Fruit fly (Drosophila melanogaster) whole organism, embryonic: ENCODE results near the gene Nep4.

Source experiments
- Antp ChIP-seq: fragments of 200-800 bp; sonication (Bioruptor generic); optimal IDR thresholded peaks from 3 replicates; lab custom pipeline; 2016; ENCODE audit warnings: missing biosample characterization, missing genetic modification characterization
- Atf3 ChIP-seq: fragments of 200-800 bp; sonication (Bioruptor generic); optimal IDR thresholded peaks from 3 replicates; lab custom pipeline; 2016; ENCODE audit warnings: missing biosample characterization, missing genetic modification characterization
- BtbVII ChIP-seq: fragments of 200-800 bp; sonication (Bioruptor generic); optimal IDR thresholded peaks from 3 replicates; lab custom pipeline; 2017; ENCODE audit warnings: missing biosample characterization, mild to moderate bottlenecking, missing genetic modification characterization
- CG1024 ChIP-seq: fragments of 200-800 bp; sonication (Bioruptor generic); IDR thresholded peaks from 2 replicates; pipeline ENCODE4 v1.3.6; 2022; ENCODE audit warnings: missing biosample characterization, missing genetic modification characterization
- CG10321 ChIP-seq: fragments of 200-800 bp; sonication (Bioruptor generic); IDR thresholded peaks from 2 replicates; pipeline ENCODE4 v1.3.6; 2022; ENCODE audit warnings: missing biosample characterization, missing genetic modification characterization
- CG11093 ChIP-seq: fragments of 200-800 bp; sonication (Bioruptor generic); IDR thresholded peaks from 3 replicates; pipeline ENCODE4 v1.3.6; 2022; ENCODE audit warnings: missing biosample characterization, missing genetic modification characterization
- CG13296 ChIP-seq: fragments of 200-800 bp; sonication (Bioruptor generic); optimal IDR thresholded peaks from 3 replicates; lab custom pipeline; 2018; ENCODE audit warnings: missing biosample characterization, mild to moderate bottlenecking, missing genetic modification characterization
- CG13624 ChIP-seq: fragments of 200-800 bp; sonication (Bioruptor generic); optimal IDR thresholded peaks from 2 replicates; lab custom pipeline; 2016; ENCODE audit warnings: missing biosample characterization, missing genetic modification characterization
- CG13775 ChIP-seq: fragments of 200-800 bp; sonication (Bioruptor generic); optimal IDR thresholded peaks from 3 replicates; lab custom pipeline; 2017; ENCODE audit warnings: missing biosample characterization, mild to moderate bottlenecking, missing genetic modification characterization
- CG16779 ChIP-seq: fragments of 200-800 bp; sonication (Bioruptor generic); IDR thresholded peaks from 2 replicates; pipeline ENCODE4 v1.3.6; 2022; ENCODE audit warnings: missing biosample characterization, missing genetic modification characterization
- CG18619 ChIP-seq: fragments of 200-800 bp; sonication (Bioruptor generic); optimal IDR thresholded peaks from 3 replicates; lab custom pipeline; 2017; ENCODE audit warnings: missing biosample characterization, mild to moderate bottlenecking, missing genetic modification characterization
- CG2889 ChIP-seq: fragments of 200-800 bp; sonication (Bioruptor generic); IDR thresholded peaks from 3 replicates; pipeline ENCODE4 v1.3.6; 2022; ENCODE audit warnings: missing biosample characterization, missing genetic modification characterization
- CG4854 ChIP-seq: fragments of 200-800 bp; sonication (Bioruptor generic); optimal IDR thresholded peaks from 2 replicates; lab custom pipeline; 2016; ENCODE audit warnings: missing biosample characterization, missing genetic modification characterization, inconsistent platforms
- CG6654 ChIP-seq: fragments of 200-800 bp; sonication (Bioruptor generic); optimal IDR thresholded peaks from 2 replicates; lab custom pipeline; 2017; ENCODE audit warnings: missing biosample characterization, mild to moderate bottlenecking, missing genetic modification characterization
- CHES-1-like ChIP-seq: fragments of 200-800 bp; sonication (Bioruptor generic); optimal IDR thresholded peaks from 2 replicates; lab custom pipeline; 2016; ENCODE audit warnings: missing biosample characterization, missing genetic modification characterization
- Camta ChIP-seq: fragments of 200-800 bp; sonication (Bioruptor generic); optimal IDR thresholded peaks from 2 replicates; lab custom pipeline; 2016; ENCODE audit warnings: missing biosample characterization, missing genetic modification characterization
- CkIIα-i1 ChIP-seq: fragments of 200-800 bp; sonication (Bioruptor generic); IDR thresholded peaks from 2 replicates; pipeline ENCODE4 v1.3.6; 2022; ENCODE audit warnings: missing biosample characterization, missing genetic modification characterization
- CoRest ChIP-seq: fragments of 200-800 bp; sonication (Bioruptor generic); optimal IDR thresholded peaks from 3 replicates; lab custom pipeline; 2018; ENCODE audit warnings: missing biosample characterization, mild to moderate bottlenecking, missing genetic modification characterization, moderate library complexity
- Elba2 ChIP-seq: fragments of 200-800 bp; sonication (Bioruptor generic); optimal IDR thresholded peaks from 3 replicates; lab custom pipeline; 2016; ENCODE audit warnings: missing biosample characterization, missing genetic modification characterization
- Ets65A ChIP-seq: fragments of 200-800 bp; sonication (Bioruptor generic); peaks from one replicate; lab custom pipeline; 2016; ENCODE audit warnings: missing biosample characterization, missing genetic modification characterization
- GATAe ChIP-seq: fragments of 200-800 bp; sonication (Bioruptor generic); conservative IDR thresholded peaks from 2 replicates; pipeline ENCODE4 v1.3.6; 2022; ENCODE audit warnings: missing biosample characterization, missing genetic modification characterization
- HLHmδ ChIP-seq: fragments of 200-800 bp; sonication (Bioruptor generic); optimal IDR thresholded peaks from 2 replicates; lab custom pipeline; 2018; ENCODE audit warnings: missing biosample characterization, mild to moderate bottlenecking, missing genetic modification characterization, moderate library complexity
- HmgD ChIP-seq: fragments of 200-800 bp; sonication (Bioruptor generic); optimal IDR thresholded peaks from 3 replicates; lab custom pipeline; 2016; ENCODE audit warnings: missing biosample characterization, missing genetic modification characterization
- Hr3 ChIP-seq: fragments of 200-800 bp; sonication (Bioruptor generic); optimal IDR thresholded peaks from 3 replicates; lab custom pipeline; 2016; ENCODE audit warnings: missing biosample characterization, missing genetic modification characterization
- Hr39 ChIP-seq: fragments of >200 bp; optimal IDR thresholded peaks from 2 replicates; lab custom pipeline; 2017
- Hr51 ChIP-seq, 2 experiments: fragments of 200-800 bp; sonication (Bioruptor generic); optimal IDR thresholded peaks; 2 replicates in 1 of 2; 3 replicates in 1 of 2; lab custom pipeline; 2016 to 2018; ENCODE audit warnings: missing biosample characterization in 2 of 2, missing genetic modification characterization in 2 of 2, mild to moderate bottlenecking in 1 of 2, moderate library complexity in 1 of 2
- Jarid2 ChIP-seq: fragments of 200-800 bp; sonication (Bioruptor generic); optimal IDR thresholded peaks from 3 replicates; lab custom pipeline; 2017; ENCODE audit warnings: mild to moderate bottlenecking, missing biosample characterization, missing genetic modification reagents, missing genetic modification characterization
- Med ChIP-seq: fragments of 200-800 bp; sonication (Bioruptor generic); peaks from one replicate; lab custom pipeline; 2016; ENCODE audit warnings: missing biosample characterization, missing genetic modification characterization, mild to moderate bottlenecking, inconsistent platforms, moderate library complexity
- Pdp1 ChIP-seq, 2 experiments: fragments of 200-800 bp; sonication (Bioruptor generic); optimal IDR thresholded peaks; 3 replicates each; lab custom pipeline; 2016; ENCODE audit warnings: missing biosample characterization in 2 of 2, missing genetic modification characterization in 2 of 2, mild to moderate bottlenecking in 1 of 2, moderate library complexity in 1 of 2
- amos ChIP-seq: fragments of 200-800 bp; sonication (Bioruptor generic); IDR thresholded peaks from 2 replicates; pipeline ENCODE4 v1.3.6; 2022; ENCODE audit warnings: missing biosample characterization, missing genetic modification characterization; ENCODE audit not compliant: partially characterized antibody
- ap ChIP-seq: fragments of 200-800 bp; sonication (Bioruptor generic); IDR thresholded peaks from 2 replicates; pipeline ENCODE4 v1.3.6; 2022; ENCODE audit warnings: missing biosample characterization, missing genetic modification characterization
- ato ChIP-seq: fragments of 200-800 bp; sonication (Bioruptor generic); IDR thresholded peaks from 2 replicates; pipeline ENCODE4 v1.3.6; 2022; ENCODE audit warnings: missing biosample characterization, missing genetic modification characterization; ENCODE audit not compliant: partially characterized antibody
- az2 ChIP-seq: fragments of 200-800 bp; sonication (Bioruptor generic); optimal IDR thresholded peaks from 3 replicates; lab custom pipeline; 2016; ENCODE audit warnings: missing biosample characterization, missing genetic modification characterization
- ci ChIP-seq: fragments of 200-800 bp; sonication (Bioruptor generic); IDR thresholded peaks from 3 replicates; pipeline ENCODE4 v1.3.6; 2022; ENCODE audit warnings: missing biosample characterization, missing genetic modification characterization
- exex ChIP-seq: fragments of 200-800 bp; sonication (Bioruptor generic); optimal IDR thresholded peaks from 4 replicates; lab custom pipeline; 2018; ENCODE audit warnings: missing biosample characterization, mild to moderate bottlenecking, missing genetic modification characterization, moderate library complexity
- eyg ChIP-seq: fragments of 200-800 bp; sonication (Bioruptor generic); optimal IDR thresholded peaks from 3 replicates; lab custom pipeline; 2016; ENCODE audit warnings: missing biosample characterization, missing genetic modification characterization
- fd3F ChIP-seq: fragments of 200-800 bp; sonication (Bioruptor generic); optimal IDR thresholded peaks from 2 replicates; lab custom pipeline; 2018; ENCODE audit warnings: missing biosample characterization, mild to moderate bottlenecking, missing genetic modification characterization, moderate library complexity
- grn ChIP-seq: fragments of 200-800 bp; sonication (Bioruptor generic); optimal IDR thresholded peaks from 3 replicates; lab custom pipeline; 2017; ENCODE audit warnings: missing biosample characterization, missing genetic modification characterization
- nerfin-1 ChIP-seq: fragments of 200-800 bp; sonication (Bioruptor generic); optimal IDR thresholded peaks from 3 replicates; lab custom pipeline; 2019; ENCODE audit warnings: missing biosample characterization, mild to moderate bottlenecking, missing genetic modification characterization, moderate library complexity
- oc ChIP-seq: fragments of 200-800 bp; sonication (Bioruptor generic); optimal IDR thresholded peaks from 2 replicates; lab custom pipeline; 2018; ENCODE audit warnings: missing biosample characterization, mild to moderate bottlenecking, missing genetic modification characterization, moderate library complexity
- org-1 ChIP-seq: fragments of 200-800 bp; sonication (Bioruptor generic); optimal IDR thresholded peaks from 2 replicates; lab custom pipeline; 2017; ENCODE audit warnings: missing biosample characterization, missing genetic modification characterization
- pita ChIP-seq: fragments of 200-800 bp; sonication (Bioruptor generic); optimal IDR thresholded peaks from 2 replicates; lab custom pipeline; 2017; ENCODE audit warnings: missing biosample characterization, mild to moderate bottlenecking, missing genetic modification characterization
- prd ChIP-seq, 3 experiments: fragments of >200 bp in 2 of 3; fragments of 200-800 bp in 1 of 3; sonication (Bioruptor generic) in 1 of 3; optimal IDR thresholded peaks in 2 of 3; IDR thresholded peaks in 1 of 3; 2 replicates in 2 of 3; 3 replicates in 1 of 3; pipeline versions ENCODE4 v1.3.6 to Lab custom; 2017 to 2022; ENCODE audit warnings: missing biosample characterization in 1 of 3, missing genetic modification characterization in 1 of 3
- repo ChIP-seq: fragments of 200-800 bp; sonication (Bioruptor generic); optimal IDR thresholded peaks from 2 replicates; lab custom pipeline; 2016; ENCODE audit warnings: missing biosample characterization, missing genetic modification characterization
- row ChIP-seq: fragments of 200-800 bp; sonication (Bioruptor generic); IDR thresholded peaks from 3 replicates; pipeline ENCODE4 v1.3.6; 2022; ENCODE audit warnings: missing biosample characterization, missing genetic modification characterization
- sisA ChIP-seq: fragments of 200-800 bp; sonication (Bioruptor generic); IDR thresholded peaks from 2 replicates; pipeline ENCODE4 v1.3.6; 2022; ENCODE audit warnings: missing biosample characterization, missing genetic modification characterization
- slou ChIP-seq: fragments of 200-800 bp; sonication (Bioruptor generic); optimal IDR thresholded peaks from 3 replicates; lab custom pipeline; 2016; ENCODE audit warnings: missing biosample characterization, missing genetic modification characterization
- slp2 ChIP-seq: fragments of 200-800 bp; sonication (Bioruptor generic); optimal IDR thresholded peaks from 2 replicates; lab custom pipeline; 2016; ENCODE audit warnings: missing biosample characterization, missing genetic modification characterization
- ssp ChIP-seq: fragments of 200-800 bp; sonication (Bioruptor generic); IDR thresholded peaks from 2 replicates; pipeline ENCODE4 v1.3.6; 2022; ENCODE audit warnings: missing biosample characterization, missing genetic modification characterization
- tll ChIP-seq, 2 experiments: fragments of 200-800 bp in 1 of 2; fragments of >200 bp in 1 of 2; sonication (Bioruptor generic) in 1 of 2; optimal IDR thresholded peaks; 2 replicates each; lab custom pipeline; 2017 to 2019; ENCODE audit warnings: missing biosample characterization in 2 of 2, missing genetic modification characterization in 2 of 2, mild to moderate bottlenecking in 1 of 2, moderate library complexity in 1 of 2
- trh ChIP-seq: fragments of 200-800 bp; sonication (Bioruptor generic); optimal IDR thresholded peaks from 2 replicates; lab custom pipeline; 2016; ENCODE audit warnings: missing biosample characterization, missing genetic modification characterization

Gene Nep4

dm6 chr3R:20608199-20608598, 51.5 kb downstream of the Nep4 start:
- TF ChIP-seq CoRest (tag; lab: Kevin White, UChicago) (no peak), prd (optimal IDR thresholded peaks at IDR 0.05; lab: Kevin White, UChicago) (no peak), prd (GFP tag; IDR thresholded peaks at IDR 0.05; lab: Robert Waterston, UW) (peak; percentile 35; the same call in 1 of the 3 replicates), Jarid2 (GFP tag; lab: Kevin White, UChicago) (no peak), Hr51 (GFP tag; optimal IDR thresholded peaks at IDR 0.05; lab: Kevin White, UChicago) (no peak), amos (GFP tag; lab: Robert Waterston, UW) (no peak), CkIIα-i1 (GFP tag; lab: Robert Waterston, UW) (no peak), sisA (GFP tag; lab: Robert Waterston, UW) (0 out of 2 replicates have a peak, but pooled peaks have one; percentile 7), CG11093 (0 out of 3 replicates have a peak, but pooled peaks have one; percentile 21), Ets65A (peak; percentile 71), ap (no peak), Hr39 (peak; percentile 40), tll (GFP tag; optimal IDR thresholded peaks at IDR 0.05; lab: Kevin White, UChicago) (no peak), slou (GFP tag; lab: Kevin White, UChicago) (no peak), ssp (GFP tag; lab: Robert Waterston, UW) (no peak), row (GFP tag; lab: Robert Waterston, UW) (no peak), oc (tag; lab: Kevin White, UChicago) (no peak), eyg (GFP tag; lab: Kevin White, UChicago) (no peak), GATAe (no peak), trh (GFP tag; lab: Kevin White, UChicago) (no peak), Elba2 (no peak), Camta (GFP tag; lab: Kevin White, UChicago) (no peak), nerfin-1 (tag; lab: Kevin White, UChicago) (no peak), HmgD (no peak)

DNA sequence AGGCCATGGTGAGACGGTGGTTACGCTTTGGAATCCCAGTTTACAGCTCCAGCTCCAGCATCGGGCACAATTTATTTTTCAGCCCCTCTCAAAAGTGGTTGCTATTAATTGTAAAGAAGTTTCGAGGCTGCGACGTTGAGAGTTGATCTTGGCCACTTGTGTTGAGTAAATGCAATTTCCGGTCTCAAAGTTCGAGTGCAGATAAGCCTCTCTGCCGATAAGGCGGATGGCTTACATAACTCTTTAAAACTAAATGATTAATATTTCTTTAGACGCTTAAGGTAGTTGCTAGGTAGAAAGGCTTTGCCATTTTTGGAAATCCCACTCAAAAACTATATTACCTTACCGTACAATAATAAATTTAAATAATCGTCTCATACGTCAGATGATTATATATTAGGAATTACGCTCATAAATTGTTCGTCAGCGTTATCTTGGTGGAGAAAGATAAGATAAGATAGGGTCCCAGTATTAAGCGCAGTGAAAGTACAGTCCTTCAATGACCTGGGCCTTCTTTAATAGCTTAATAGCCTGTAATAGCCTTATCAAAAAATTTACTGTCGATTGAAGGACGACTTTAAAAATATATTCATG, 54.0 kb downstream of the Nep4 start:
- TF ChIP-seq Med (peak; percentile 24), ci (peak; percentile 13; the same call in 1 of the 3 replicates), CG13296 (GFP tag; lab: Kevin White, UChicago) (no peak), ato (GFP tag; lab: Robert Waterston, UW) (no peak), org-1 (GFP tag; lab: Kevin White, UChicago) (no peak), CG18619 (GFP tag; lab: Kevin White, UChicago) (no peak), exex (peak; percentile 87), pita (GFP tag; lab: Kevin White, UChicago) (no peak), az2 (GFP tag; lab: Kevin White, UChicago) (no peak), CG2889 (GFP tag; lab: Robert Waterston, UW) (no peak), Hr3 (GFP tag; lab: Kevin White, UChicago) (no peak), CG6654 (GFP tag; lab: Kevin White, UChicago) (no peak), CG10321 (GFP tag; lab: Robert Waterston, UW) (no peak), grn (GFP tag; lab: Kevin White, UChicago) (no peak), Pdp1 (GFP tag; optimal IDR thresholded peaks at IDR 0.05; lab: Kevin White, UChicago) (peak in 1 of 2 experiments; percentile 80), CG13624 (GFP tag; lab: Kevin White, UChicago) (no peak), Antp (GFP tag; lab: Kevin White, UChicago) (no peak), repo (GFP tag; lab: Kevin White, UChicago) (no peak), CHES-1-like (GFP tag; lab: Kevin White, UChicago) (no peak), CG13775 (GFP tag; lab: Kevin White, UChicago) (no peak), HLHmδ (GFP tag; lab: Kevin White, UChicago) (no peak), BtbVII (no peak), fd3F (GFP tag; lab: Kevin White, UChicago) (no peak), CG16779 (GFP tag; lab: Robert Waterston, UW) (no peak), CG1024 (GFP tag; lab: Robert Waterston, UW) (no peak), Atf3 (GFP tag; lab: Kevin White, UChicago) (no peak), slp2 (GFP tag; lab: Kevin White, UChicago) (no peak), CG4854 (GFP tag; lab: Kevin White, UChicago) (no peak)
